Worm (Caenorhabditis elegans) whole organism, late embryonic: ENCODE data around the gene spcs-2.

ENCODE experiments used
- C08G9.2 ChIP-seq: sonication (generic microtip); optimal IDR thresholded peaks from 2 replicates; lab custom pipeline; 2016; ENCODE audit warnings: mild to moderate bottlenecking, missing genetic modification characterization, moderate library complexity, missing compliant biosample characterization
- C38D4.7 ChIP-seq: fragments of 200-800 bp; sonication (Bioruptor generic); optimal IDR thresholded peaks from 2 replicates; lab custom pipeline; 2018; ENCODE audit warnings: mild to moderate bottlenecking, missing genetic modification characterization, moderate library complexity, missing compliant biosample characterization
- F13H6.1 ChIP-seq: sonication (generic microtip); optimal IDR thresholded peaks from 2 replicates; lab custom pipeline; 2016; ENCODE audit warnings: missing genetic modification characterization, missing compliant biosample characterization
- ama-1 ChIP-seq: fragments of 150-350 bp; optimal IDR thresholded peaks from 2 replicates; lab custom pipeline; 2014
- ceh-18 ChIP-seq: sonication (generic microtip); optimal IDR thresholded peaks from 2 replicates; lab custom pipeline; 2016; ENCODE audit warnings: missing genetic modification characterization, missing compliant biosample characterization
- ceh-19 ChIP-seq: fragments of 200-800 bp; sonication (Bioruptor generic); optimal IDR thresholded peaks from 2 replicates; lab custom pipeline; 2018; ENCODE audit warnings: mild to moderate bottlenecking, missing genetic modification characterization, missing compliant biosample characterization
- ceh-2 ChIP-seq: sonication (generic microtip); optimal IDR thresholded peaks from 2 replicates; lab custom pipeline; 2016; ENCODE audit warnings: missing genotype, missing genetic modification characterization, missing compliant biosample characterization
- ceh-22 ChIP-seq: sonication (generic microtip); optimal IDR thresholded peaks from 2 replicates; lab custom pipeline; 2017; ENCODE audit warnings: missing biosample characterization, missing genetic modification characterization
- ceh-24 ChIP-seq: sonication (generic microtip); optimal IDR thresholded peaks from 2 replicates; lab custom pipeline; 2016; ENCODE audit warnings: mild to moderate bottlenecking, missing genetic modification characterization, missing compliant biosample characterization
- ceh-30 ChIP-seq: fragments of 150-350 bp; optimal IDR thresholded peaks from 2 replicates; lab custom pipeline; 2014; ENCODE audit warnings: missing biosample characterization, missing genetic modification characterization
- ceh-31 ChIP-seq: sonication (generic microtip); optimal IDR thresholded peaks from 2 replicates; lab custom pipeline; 2016; ENCODE audit warnings: missing genetic modification characterization, missing compliant biosample characterization
- ceh-34 ChIP-seq: sonication (generic microtip); optimal IDR thresholded peaks from 2 replicates; lab custom pipeline; 2016; ENCODE audit warnings: mild to moderate bottlenecking, missing genetic modification characterization, missing compliant biosample characterization
- ceh-45 ChIP-seq: fragments of 200-800 bp; sonication (Bioruptor generic); IDR thresholded peaks from 2 replicates; pipeline ENCODE4 v1.3.6; 2022; ENCODE audit warnings: missing genetic modification reagents, missing genetic modification characterization, missing compliant biosample characterization
- ceh-48 ChIP-seq: sonication (generic microtip); optimal IDR thresholded peaks from 2 replicates; lab custom pipeline; 2016; ENCODE audit warnings: missing genetic modification characterization, inconsistent platforms, missing compliant biosample characterization
- dmd-4 ChIP-seq: sonication (generic microtip); optimal IDR thresholded peaks from 2 replicates; lab custom pipeline; 2016; ENCODE audit warnings: borderline replicate concordance, missing genetic modification characterization, missing compliant biosample characterization
- elt-2 ChIP-seq: sonication (generic microtip); optimal IDR thresholded peaks from 2 replicates; lab custom pipeline; 2016; ENCODE audit warnings: missing genetic modification reagents, missing genetic modification characterization, missing compliant biosample characterization
- elt-4 ChIP-seq: sonication (generic microtip); optimal IDR thresholded peaks from 2 replicates; lab custom pipeline; 2016; ENCODE audit warnings: missing genetic modification characterization, missing compliant biosample characterization
- ets-4 ChIP-seq: sonication (generic microtip); optimal IDR thresholded peaks from 2 replicates; lab custom pipeline; 2016; ENCODE audit warnings: missing genetic modification characterization, missing compliant biosample characterization
- eyg-1 ChIP-seq: sonication (generic microtip); optimal IDR thresholded peaks from 2 replicates; lab custom pipeline; 2016; ENCODE audit warnings: missing genotype, missing genetic modification characterization, missing compliant biosample characterization
- fax-1 ChIP-seq: sonication (generic microtip); optimal IDR thresholded peaks from 2 replicates; lab custom pipeline; 2016; ENCODE audit warnings: missing genotype, missing genetic modification characterization, missing compliant biosample characterization
- fkh-10 ChIP-seq: fragments of 150-350 bp; optimal IDR thresholded peaks from 2 replicates; lab custom pipeline; 2014; ENCODE audit warnings: missing biosample characterization, missing genetic modification reagents, missing genetic modification characterization
- fkh-6 ChIP-seq: sonication (generic microtip); optimal IDR thresholded peaks from 2 replicates; lab custom pipeline; 2016; ENCODE audit warnings: missing genetic modification characterization, missing compliant biosample characterization
- hlh-15 ChIP-seq: sonication (generic microtip); optimal IDR thresholded peaks from 2 replicates; lab custom pipeline; 2016; ENCODE audit warnings: missing genetic modification characterization, missing compliant biosample characterization
- hlh-6 ChIP-seq: sonication (generic microtip); optimal IDR thresholded peaks from 2 replicates; lab custom pipeline; 2016; ENCODE audit warnings: missing genotype, missing genetic modification characterization, missing compliant biosample characterization
- lin-11 ChIP-seq: fragments of 200-800 bp; sonication (Bioruptor generic); optimal IDR thresholded peaks from 2 replicates; lab custom pipeline; 2018; ENCODE audit warnings: mild to moderate bottlenecking, missing genetic modification characterization, missing compliant biosample characterization
- madf-2 ChIP-seq: sonication (generic microtip); optimal IDR thresholded peaks from 2 replicates; lab custom pipeline; 2017; ENCODE audit warnings: missing genetic modification characterization, missing compliant biosample characterization
- nfya-1 ChIP-seq: sonication (generic microtip); optimal IDR thresholded peaks from 2 replicates; lab custom pipeline; 2017; ENCODE audit warnings: missing genetic modification characterization, mild to moderate bottlenecking, missing compliant biosample characterization, antibody characterized with exemption, moderate library complexity
- nhr-11 ChIP-seq: fragments of 150-350 bp; optimal IDR thresholded peaks from 2 replicates; lab custom pipeline; 2014; ENCODE audit warnings: missing biosample characterization, missing genetic modification characterization
- nhr-232 ChIP-seq: sonication (generic microtip); optimal IDR thresholded peaks from 2 replicates; lab custom pipeline; 2016; ENCODE audit warnings: missing genetic modification characterization, missing compliant biosample characterization
- pag-3 ChIP-seq: sonication (generic microtip); optimal IDR thresholded peaks from 2 replicates; lab custom pipeline; 2016; ENCODE audit warnings: missing compliant biosample characterization, missing genetic modification characterization, borderline replicate concordance
- pat-9 ChIP-seq: fragments of 200-800 bp; sonication (Bioruptor generic); optimal IDR thresholded peaks from 2 replicates; lab custom pipeline; 2018; ENCODE audit warnings: mild to moderate bottlenecking, missing genetic modification characterization, moderate library complexity, missing compliant biosample characterization
- pha-2 ChIP-seq: sonication (generic microtip); optimal IDR thresholded peaks from 2 replicates; lab custom pipeline; 2017; ENCODE audit warnings: mild to moderate bottlenecking, missing genetic modification characterization, missing compliant biosample characterization
- pha-4 ChIP-seq: fragments of 150-350 bp; optimal IDR thresholded peaks from 2 replicates; lab custom pipeline; 2018; ENCODE audit warnings: missing biosample characterization, missing genetic modification reagents, missing genetic modification characterization
- pqm-1 ChIP-seq: sonication (generic microtip); optimal IDR thresholded peaks from 2 replicates; lab custom pipeline; 2016; ENCODE audit warnings: missing genetic modification characterization, missing compliant biosample characterization
- pros-1 ChIP-seq: fragments of 150-350 bp; optimal IDR thresholded peaks from 2 replicates; lab custom pipeline; 2014; ENCODE audit warnings: missing biosample characterization, missing genetic modification reagents, missing genetic modification characterization
- ref-2 ChIP-seq: sonication (generic microtip); optimal IDR thresholded peaks from 2 replicates; lab custom pipeline; 2016; ENCODE audit warnings: missing genetic modification characterization, missing compliant biosample characterization
- sdc-2 ChIP-seq: sonication (generic microtip); optimal IDR thresholded peaks from 2 replicates; lab custom pipeline; 2016; ENCODE audit warnings: missing genotype, missing genetic modification characterization, missing compliant biosample characterization
- sox-2 ChIP-seq: fragments of 200-800 bp; sonication (Bioruptor generic); IDR thresholded peaks from 2 replicates; pipeline ENCODE4 v1.3.6; 2022; ENCODE audit warnings: missing genetic modification reagents, missing genetic modification characterization, missing compliant biosample characterization
- tbx-2 ChIP-seq: sonication (generic microtip); optimal IDR thresholded peaks from 2 replicates; lab custom pipeline; 2016; ENCODE audit warnings: missing genetic modification characterization, missing compliant biosample characterization
- unc-86 ChIP-seq: sonication (generic microtip); optimal IDR thresholded peaks from 2 replicates; lab custom pipeline; 2016; ENCODE audit warnings: missing genetic modification characterization, missing compliant biosample characterization
- ztf-16 ChIP-seq: sonication (generic microtip); optimal IDR thresholded peaks from 2 replicates; lab custom pipeline; 2017; ENCODE audit warnings: missing genetic modification characterization, missing compliant biosample characterization

Gene spcs-2

DNA sequence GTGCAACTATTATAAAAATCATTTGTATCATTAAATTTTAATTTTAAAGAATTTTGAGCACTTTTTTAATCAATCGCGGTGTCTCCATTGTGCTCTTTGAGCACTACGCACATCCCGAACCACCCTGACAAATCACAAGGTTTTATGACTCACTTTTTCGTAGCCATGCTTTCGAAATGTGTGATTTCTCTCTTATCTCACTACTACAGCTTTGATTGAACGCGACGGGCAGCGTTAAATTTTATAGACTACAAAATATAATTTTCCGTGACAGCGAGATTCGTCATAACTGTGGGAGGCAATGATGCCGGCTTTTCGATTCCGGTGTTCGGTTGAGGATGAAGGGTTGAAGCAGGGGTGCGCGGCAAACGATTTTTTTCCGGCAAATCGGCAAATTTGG lies 25.1 kb upstream of the spcs-2 start:
- no peak for TF ChIP-seq hlh-6 (tag; lab: Kevin White, UChicago)
- TF ChIP-seq lin-11 (tag; lab: Kevin White, UChicago): no peak
- TF ChIP-seq ceh-2 (tag; lab: Kevin White, UChicago): no peak
- no peak for TF ChIP-seq sox-2 (GFP tag; lab: Robert Waterston, UW)
- no peak for TF ChIP-seq elt-4 (tag; lab: Kevin White, UChicago)
- no peak for TF ChIP-seq pros-1 (tag; lab: Kevin White, UChicago)
- no peak for TF ChIP-seq ceh-30
- no peak for TF ChIP-seq ceh-45
- TF ChIP-seq fax-1 (tag; lab: Kevin White, UChicago): no peak
- TF ChIP-seq ceh-18 (tag; lab: Kevin White, UChicago): no peak
- no peak for TF ChIP-seq ets-4
- no peak for TF ChIP-seq sdc-2 (tag; lab: Kevin White, UChicago)
- TF ChIP-seq fkh-10 (GFP tag; lab: Kevin White, UChicago): no peak
- TF ChIP-seq ref-2 (tag; lab: Kevin White, UChicago): no peak
- TF ChIP-seq C08G9.2: no peak

DNA sequence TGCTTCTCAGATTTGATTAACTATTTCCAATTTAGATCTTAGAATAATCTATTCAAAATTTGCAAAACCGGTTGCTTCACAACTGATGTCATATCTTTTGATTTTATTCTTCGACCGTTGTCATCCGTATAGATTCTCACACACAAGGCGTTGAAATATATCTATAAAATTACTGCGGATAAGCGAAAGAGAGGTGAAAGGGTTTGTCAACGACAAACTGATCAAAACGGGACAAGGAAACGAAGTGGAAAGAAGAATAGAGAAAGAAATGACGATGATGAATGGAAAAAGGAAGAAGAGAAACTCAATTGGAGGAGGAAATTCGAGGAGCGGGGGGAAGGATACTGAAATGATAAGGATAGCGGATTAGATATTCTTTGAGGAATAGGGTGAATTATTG lies 23.8 kb upstream of the spcs-2 start:
- TF ChIP-seq ceh-48 (tag; lab: Kevin White, UChicago) (no peak), ceh-31 (tag; lab: Kevin White, UChicago) (no peak), ztf-16 (tag; lab: Kevin White, UChicago) (no peak), dmd-4 (no peak), pha-4 (tag; lab: Kevin White, UChicago) (no peak), pag-3 (tag; lab: Kevin White, UChicago) (no peak), pqm-1 (tag; lab: Kevin White, UChicago) (no peak), nhr-11 (tag; lab: Kevin White, UChicago) (no peak), nfya-1 (no peak), ama-1 (lab: Kevin White, UChicago) (no peak), F13H6.1 (tag; lab: Kevin White, UChicago) (no peak), pha-2 (tag; lab: Kevin White, UChicago) (no peak), ceh-34 (tag; lab: Kevin White, UChicago) (no peak), ceh-45 (no peak), eyg-1 (tag; lab: Kevin White, UChicago) (no peak), pat-9 (tag; lab: Kevin White, UChicago) (no peak), C08G9.2 (no peak), elt-2 (tag; lab: Kevin White, UChicago) (no peak)

DNA sequence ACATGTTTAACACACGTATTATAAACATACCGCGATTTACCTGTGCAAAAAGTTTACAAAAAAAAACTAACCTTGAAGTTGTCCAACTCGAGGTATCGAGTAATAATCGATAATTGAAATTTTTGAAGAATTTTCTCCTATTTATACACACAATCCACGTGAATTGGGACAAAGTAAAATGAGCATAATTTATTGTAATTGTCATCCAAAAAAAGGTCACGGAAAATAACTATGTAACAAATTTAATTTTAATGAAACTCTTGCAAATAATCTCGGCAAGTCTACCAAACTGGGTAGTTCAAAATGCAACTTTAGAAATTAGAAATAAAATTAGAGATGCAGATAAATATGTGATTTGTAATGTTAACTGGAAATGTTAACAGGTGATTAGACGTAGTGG lies 19.4 kb upstream of the spcs-2 start, which contains the start of gene Y37D8A.5:
Gene Y37D8A.5 (minus strand): TSS at position 101 of the 400 bp plus-strand sequence.
- TF ChIP-seq ceh-24 (tag; lab: Kevin White, UChicago) (no peak), ceh-19 (no peak), pag-3 (tag; lab: Kevin White, UChicago) (no peak), tbx-2 (tag; lab: Kevin White, UChicago) (no peak), nhr-232 (tag; lab: Kevin White, UChicago) (no peak), fkh-6 (tag; lab: Kevin White, UChicago) (no peak), unc-86 (no peak), F13H6.1 (tag; lab: Kevin White, UChicago) (no peak)

DNA sequence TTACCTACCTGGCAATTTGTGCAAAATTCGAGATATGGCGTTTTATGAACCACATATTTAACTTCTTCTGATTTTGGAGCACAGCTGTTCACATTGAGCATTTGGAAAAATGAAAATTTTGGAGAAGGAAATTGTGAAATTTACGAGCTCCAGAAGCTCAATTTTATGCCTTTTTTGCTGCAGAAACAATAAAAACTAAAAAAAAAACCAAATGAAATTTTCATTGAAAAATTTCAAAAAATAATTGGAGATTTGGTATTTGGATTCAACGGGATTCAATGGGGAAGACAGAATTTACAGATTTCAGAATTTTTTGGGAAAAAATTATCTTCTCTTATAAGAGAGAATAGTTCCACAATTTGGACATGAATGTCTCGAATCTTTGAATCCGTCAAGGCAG lies 18.2 kb upstream of the spcs-2 start, which contains the start of gene Y37D8A.26:
Gene Y37D8A.26 (minus strand): TSS at position 101 of the 400 bp plus-strand sequence.
- TF ChIP-seq C38D4.7 (GFP tag; lab: Kevin White, UChicago): no peak
- no peak for TF ChIP-seq hlh-15 (tag; lab: Kevin White, UChicago)
- TF ChIP-seq ceh-22 (tag; lab: Kevin White, UChicago): no peak
- TF ChIP-seq pha-2 (tag; lab: Kevin White, UChicago): no peak
- no peak for TF ChIP-seq madf-2 (tag; lab: Kevin White, UChicago)
